Worm (Caenorhabditis elegans) whole organism, L2 larva: ENCODE measurements around the gene srj-26.

Experiments used
- Y55F3AM.14 ChIP-seq: fragments of 200-800 bp; sonication (Bioruptor generic); optimal IDR thresholded peaks from 2 replicates; lab custom pipeline; 2018; ENCODE audit warnings: mild to moderate bottlenecking, missing genetic modification characterization, missing compliant biosample characterization
- lin-39 ChIP-seq: fragments of 150-350 bp; optimal IDR thresholded peaks from 2 replicates; lab custom pipeline; 2014; ENCODE audit warnings: missing biosample characterization, missing genetic modification reagents, missing genetic modification characterization
- snpc-4 ChIP-seq: fragments of 150-350 bp; optimal IDR thresholded peaks from 2 replicates; lab custom pipeline; 2014; ENCODE audit warnings: missing biosample characterization, missing genetic modification characterization
- zag-1 ChIP-seq: fragments of 150-350 bp; optimal IDR thresholded peaks from 2 replicates; lab custom pipeline; 2014; ENCODE audit warnings: missing biosample characterization, missing genetic modification characterization
- ztf-4 ChIP-seq: fragments of 150-350 bp; optimal IDR thresholded peaks from 2 replicates; lab custom pipeline; 2014; ENCODE audit warnings: missing biosample characterization, missing genetic modification characterization

DNA sequence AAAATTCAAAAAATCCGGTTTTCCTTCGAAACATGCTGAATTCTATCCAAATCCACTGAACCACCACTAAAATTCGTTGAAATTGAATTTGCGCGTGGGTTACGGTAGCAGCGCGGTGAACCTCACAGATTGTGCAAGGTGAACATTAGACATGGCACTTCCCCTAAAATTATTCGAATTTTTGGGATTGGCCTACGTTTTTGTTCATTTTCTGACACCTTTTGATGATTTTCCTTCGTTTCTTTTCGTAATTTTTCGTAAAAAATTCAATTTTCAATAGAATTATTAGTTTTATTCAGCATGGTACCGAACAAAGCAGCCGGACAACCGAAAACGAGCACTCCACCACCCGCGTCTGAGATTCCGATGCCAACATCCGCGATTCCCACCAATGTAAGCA lies 17.2 kb downstream of the srj-26 start, which contains the start of gene ZK262.8:
- TF ChIP-seq Y55F3AM.14 (GFP tag; lab: Kevin White, UChicago) (no peak), zag-1 (tag; lab: Kevin White, UChicago) (no peak), snpc-4 (tag; lab: Kevin White, UChicago) (no peak), lin-39 (tag; lab: Kevin White, UChicago) (no peak), ztf-4 (tag; lab: Kevin White, UChicago) (no peak)
